Fruit fly (Drosophila melanogaster) whole organism, embryonic: Measurements from ENCODE around the gene CG32388.

Experiments used
- ATbp ChIP-seq: fragments of 200-800 bp; sonication (Bioruptor generic); optimal IDR thresholded peaks from 2 replicates; lab custom pipeline; 2017; ENCODE audit warnings: missing biosample characterization, mild to moderate bottlenecking, missing genetic modification characterization, missing genetic modification reagents
- BEAF-32 ChIP-seq: fragments of 200-800 bp; sonication (Bioruptor generic); optimal IDR thresholded peaks from 3 replicates; lab custom pipeline; 2017; ENCODE audit warnings: missing biosample characterization, missing genetic modification characterization, mild to moderate bottlenecking, moderate library complexity, missing genetic modification reagents
- Bteb2 ChIP-seq: fragments of 200-800 bp; sonication (Bioruptor generic); optimal IDR thresholded peaks from 2 replicates; lab custom pipeline; 2016; ENCODE audit warnings: missing biosample characterization, missing genetic modification characterization
- CG10321 ChIP-seq: fragments of 200-800 bp; sonication (Bioruptor generic); IDR thresholded peaks from 2 replicates; pipeline ENCODE4 v1.3.6; 2022; ENCODE audit warnings: missing biosample characterization, missing genetic modification characterization
- CG11398 ChIP-seq: fragments of 200-800 bp; sonication (Bioruptor generic); optimal IDR thresholded peaks from 2 replicates; lab custom pipeline; 2016; ENCODE audit warnings: missing biosample characterization, missing genetic modification characterization
- CG13287 ChIP-seq: fragments of 200-800 bp; sonication (Bioruptor generic); IDR thresholded peaks from 2 replicates; pipeline ENCODE4 v1.3.6; 2022; ENCODE audit warnings: missing biosample characterization, missing genetic modification characterization; ENCODE audit not compliant: partially characterized antibody
- CG2875 ChIP-seq: fragments of 200-800 bp; sonication (Bioruptor generic); optimal IDR thresholded peaks from 2 replicates; lab custom pipeline; 2017; ENCODE audit warnings: missing biosample characterization, mild to moderate bottlenecking, missing genetic modification characterization, missing genetic modification reagents
- CG30020 ChIP-seq: fragments of 200-800 bp; optimal IDR thresholded peaks from 2 replicates; lab custom pipeline; 2019; ENCODE audit warnings: missing biosample characterization, mild to moderate bottlenecking, missing genetic modification characterization, moderate library complexity
- CG34224 ChIP-seq: fragments of 200-800 bp; sonication (Bioruptor generic); IDR thresholded peaks from 3 replicates; pipeline ENCODE4 v1.3.6; 2022; ENCODE audit warnings: missing biosample characterization, missing genetic modification characterization; ENCODE audit not compliant: partially characterized antibody
- CG4360 ChIP-seq: fragments of 200-800 bp; sonication (Bioruptor generic); IDR thresholded peaks from 2 replicates; pipeline ENCODE4 v1.3.6; 2022; ENCODE audit warnings: missing biosample characterization, missing genetic modification characterization
- CG4820 ChIP-seq: fragments of 200-800 bp; sonication (Bioruptor generic); optimal IDR thresholded peaks from 3 replicates; lab custom pipeline; 2016; ENCODE audit warnings: missing biosample characterization, missing genetic modification characterization
- CG6175 ChIP-seq: fragments of 200-800 bp; sonication (Bioruptor generic); IDR thresholded peaks from 3 replicates; pipeline ENCODE4 v1.3.6; 2022; ENCODE audit warnings: missing biosample characterization, missing genetic modification characterization
- CG6791 ChIP-seq: fragments of 200-800 bp; sonication (Bioruptor generic); IDR thresholded peaks from 3 replicates; pipeline ENCODE4 v1.3.6; 2022; ENCODE audit warnings: missing biosample characterization, missing genetic modification characterization; ENCODE audit not compliant: partially characterized antibody
- CG7963 ChIP-seq: fragments of 200-800 bp; sonication (Bioruptor generic); IDR thresholded peaks from 3 replicates; pipeline ENCODE4 v1.3.6; 2022; ENCODE audit warnings: missing biosample characterization, missing genetic modification characterization; ENCODE audit not compliant: partially characterized antibody
- CG8089 ChIP-seq: fragments of 200-800 bp; sonication (Bioruptor generic); optimal IDR thresholded peaks from 3 replicates; lab custom pipeline; 2016; ENCODE audit warnings: missing biosample characterization, missing genetic modification characterization
- CG8359 ChIP-seq: fragments of 200-800 bp; sonication (Bioruptor generic); optimal IDR thresholded peaks from 2 replicates; lab custom pipeline; 2017; ENCODE audit warnings: missing biosample characterization, mild to moderate bottlenecking, missing genetic modification characterization, borderline replicate concordance
- CG8478 ChIP-seq: fragments of >200 bp; optimal IDR thresholded peaks from 2 replicates; lab custom pipeline; 2018
- CTCF ChIP-seq: fragments of 200-800 bp; sonication (Bioruptor generic); optimal IDR thresholded peaks from 2 replicates; lab custom pipeline; 2017; ENCODE audit warnings: missing biosample characterization, mild to moderate bottlenecking, missing genetic modification characterization, moderate library complexity
- Deaf1 ChIP-seq: fragments of 200-800 bp; optimal IDR thresholded peaks from 3 replicates; lab custom pipeline; 2019; ENCODE audit warnings: missing biosample characterization, mild to moderate bottlenecking, missing genetic modification characterization, moderate library complexity
- Dll ChIP-seq: fragments of 200-800 bp; sonication (Bioruptor generic); IDR thresholded peaks from 4 replicates; pipeline ENCODE4 v1.3.6; 2022; ENCODE audit warnings: missing biosample characterization, missing genetic modification characterization; ENCODE audit not compliant: partially characterized antibody
- Doc3 ChIP-seq: fragments of 200-800 bp; sonication (Bioruptor generic); IDR thresholded peaks from 3 replicates; pipeline ENCODE4 v1.3.6; 2022; ENCODE audit warnings: missing biosample characterization, missing genetic modification characterization; ENCODE audit not compliant: partially characterized antibody
- Dref ChIP-seq: fragments of 200-800 bp; sonication (Bioruptor generic); IDR thresholded peaks from 2 replicates; pipeline ENCODE4 v1.3.6; 2022; ENCODE audit warnings: missing biosample characterization, missing genetic modification characterization
- Ets65A ChIP-seq: fragments of 200-800 bp; sonication (Bioruptor generic); peaks from one replicate; lab custom pipeline; 2016; ENCODE audit warnings: missing biosample characterization, missing genetic modification characterization
- Hmr ChIP-seq: fragments of 200-800 bp; sonication (Bioruptor generic); optimal IDR thresholded peaks from 3 replicates; lab custom pipeline; 2017; ENCODE audit warnings: mild to moderate bottlenecking, missing biosample characterization, missing genetic modification reagents, missing genetic modification characterization
- Hmx ChIP-seq: fragments of 200-800 bp; sonication (Bioruptor generic); optimal IDR thresholded peaks from 2 replicates; lab custom pipeline; 2016; ENCODE audit warnings: missing biosample characterization, missing genetic modification characterization
- MBD-R2 ChIP-seq: fragments of 200-800 bp; sonication (Bioruptor generic); IDR thresholded peaks from 2 replicates; pipeline ENCODE4 v1.3.6; 2022; ENCODE audit warnings: missing biosample characterization, missing genetic modification characterization
- Med ChIP-seq: fragments of 200-800 bp; sonication (Bioruptor generic); peaks from one replicate; lab custom pipeline; 2016; ENCODE audit warnings: missing biosample characterization, missing genetic modification characterization, mild to moderate bottlenecking, inconsistent platforms, moderate library complexity
- Opbp ChIP-seq: fragments of 200-800 bp; sonication (Bioruptor generic); IDR thresholded peaks from 3 replicates; pipeline ENCODE4 v1.3.6; 2022; ENCODE audit warnings: missing biosample characterization, missing genetic modification characterization; ENCODE audit not compliant: partially characterized antibody
- Sry-β ChIP-seq: fragments of 200-800 bp; sonication (Bioruptor generic); optimal IDR thresholded peaks from 2 replicates; lab custom pipeline; 2018; ENCODE audit warnings: missing biosample characterization, mild to moderate bottlenecking, missing genetic modification characterization, moderate library complexity
- Sry-δ ChIP-seq: fragments of 200-800 bp; sonication (Bioruptor generic); optimal IDR thresholded peaks from 2 replicates; lab custom pipeline; 2016; ENCODE audit warnings: missing biosample characterization, missing genetic modification characterization
- ash1 ChIP-seq: fragments of 200-800 bp; sonication (Bioruptor generic); optimal IDR thresholded peaks from 2 replicates; lab custom pipeline; 2018; ENCODE audit warnings: missing biosample characterization, mild to moderate bottlenecking, missing genetic modification characterization
- cg ChIP-seq: fragments of 200-800 bp; sonication (Bioruptor generic); optimal IDR thresholded peaks from 3 replicates; lab custom pipeline; 2019; ENCODE audit warnings: missing biosample characterization, mild to moderate bottlenecking, missing genetic modification characterization, moderate library complexity
- chinmo ChIP-seq: fragments of 200-800 bp; sonication (Bioruptor generic); IDR thresholded peaks from 4 replicates; pipeline ENCODE4 v1.3.6; 2022; ENCODE audit warnings: missing biosample characterization, missing genetic modification characterization; ENCODE audit not compliant: partially characterized antibody
- hbn ChIP-seq: fragments of 200-800 bp; sonication (Bioruptor generic); IDR thresholded peaks from 2 replicates; pipeline ENCODE4 v1.3.6; 2022; ENCODE audit warnings: missing biosample characterization, missing genetic modification characterization; ENCODE audit not compliant: partially characterized antibody
- hkb ChIP-seq, 2 experiments: fragments of 200-800 bp in 1 of 2; fragments of >200 bp in 1 of 2; sonication (Bioruptor generic) in 1 of 2; IDR thresholded peaks in 1 of 2; optimal IDR thresholded peaks in 1 of 2; 2 replicates each; pipeline versions ENCODE4 v1.3.6 to Lab custom; 2017 to 2022; ENCODE audit warnings: missing biosample characterization in 1 of 2, missing genetic modification characterization in 1 of 2
- odd ChIP-seq: fragments of 200-800 bp; sonication (Bioruptor generic); optimal IDR thresholded peaks from 2 replicates; lab custom pipeline; 2017; ENCODE audit warnings: missing biosample characterization, mild to moderate bottlenecking, missing genetic modification characterization
- pho ChIP-seq: fragments of 200-800 bp; sonication (Bioruptor generic); optimal IDR thresholded peaks from 2 replicates; lab custom pipeline; 2016; ENCODE audit warnings: missing biosample characterization, missing genetic modification characterization
- repo ChIP-seq: fragments of 200-800 bp; sonication (Bioruptor generic); optimal IDR thresholded peaks from 2 replicates; lab custom pipeline; 2016; ENCODE audit warnings: missing biosample characterization, missing genetic modification characterization
- sd ChIP-seq: fragments of 200-800 bp; sonication (Bioruptor generic); optimal IDR thresholded peaks from 3 replicates; lab custom pipeline; 2018; ENCODE audit warnings: missing biosample characterization, mild to moderate bottlenecking, missing genetic modification characterization, moderate library complexity
- sens ChIP-seq: fragments of 200-800 bp; sonication (Bioruptor generic); peaks from one replicate; lab custom pipeline; 2016; ENCODE audit warnings: missing biosample characterization, missing genetic modification characterization
- sr ChIP-seq: fragments of 200-800 bp; sonication (Bioruptor generic); IDR thresholded peaks from 3 replicates; pipeline ENCODE4 v1.3.6; 2022; ENCODE audit warnings: missing biosample characterization, missing genetic modification characterization
- stwl ChIP-seq: fragments of 200-800 bp; sonication (Bioruptor generic); optimal IDR thresholded peaks from 3 replicates; lab custom pipeline; 2018; ENCODE audit warnings: missing biosample characterization, mild to moderate bottlenecking, missing genetic modification characterization, moderate library complexity
- ttk ChIP-seq: fragments of 200-800 bp; sonication (Bioruptor generic); IDR thresholded peaks from 2 replicates; pipeline ENCODE4 v2.1.2; 2022; ENCODE audit warnings: missing biosample characterization, missing genetic modification characterization
- unc-4 ChIP-seq: fragments of 200-800 bp; sonication (Bioruptor generic); IDR thresholded peaks from 2 replicates; pipeline ENCODE4 v1.3.6; 2022; ENCODE audit warnings: missing biosample characterization, missing genetic modification characterization; ENCODE audit not compliant: partially characterized antibody
- wek ChIP-seq: fragments of 200-800 bp; sonication (Bioruptor generic); optimal IDR thresholded peaks from 3 replicates; lab custom pipeline; 2018; ENCODE audit warnings: missing biosample characterization, mild to moderate bottlenecking, missing genetic modification characterization, moderate library complexity
- wor ChIP-seq: fragments of 200-800 bp; sonication (Bioruptor generic); IDR thresholded peaks from 2 replicates; pipeline ENCODE4 v1.3.6; 2022; ENCODE audit warnings: missing biosample characterization, missing genetic modification characterization
- zen2 ChIP-seq: fragments of 200-800 bp; sonication (Bioruptor generic); IDR thresholded peaks from 3 replicates; pipeline ENCODE4 v1.3.6; 2022; ENCODE audit warnings: missing biosample characterization, missing genetic modification characterization; ENCODE audit not compliant: partially characterized antibody

Gene CG32388

dm6 chr3L:6942831-6943114, 41.6 kb downstream of the CG32388 start, which contains the start of gene tow (continued):
- TF ChIP-seq wor (GFP tag; lab: Robert Waterston, UW) (no peak), CG2875 (GFP tag; lab: Kevin White, UChicago) (no peak), CG8089 (GFP tag; lab: Kevin White, UChicago) (no peak), sd (tag; lab: Kevin White, UChicago) (peak; percentile 76), Bteb2 (GFP tag; lab: Kevin White, UChicago) (no peak), chinmo (peak; percentile 69; the same call in 1 of the 4 replicates), CG6175 (GFP tag; lab: Robert Waterston, UW) (0 out of 3 replicates have a peak, but pooled peaks have one; percentile 21), CG7963 (no peak), Hmx (GFP tag; lab: Kevin White, UChicago) (no peak)

- TF ChIP-seq CG34224 (GFP tag; lab: Robert Waterston, UW) (peak; percentile 60), hkb (optimal IDR thresholded peaks at IDR 0.05; lab: Kevin White, UChicago) (no peak), hkb (GFP tag; IDR thresholded peaks at IDR 0.05; lab: Robert Waterston, UW) (0 out of 2 replicates have a peak, but pooled peaks have one; percentile 14), CTCF (peak; percentile 92), BEAF-32 (peak; percentile 41), CG4360 (GFP tag; lab: Robert Waterston, UW) (no peak), CG10321 (no peak), Hmr (GFP tag; lab: Kevin White, UChicago) (peak; percentile 37), unc-4 (GFP tag; lab: Robert Waterston, UW) (peak; percentile 57), CG8359 (GFP tag; lab: Kevin White, UChicago) (no peak), ATbp (GFP tag; lab: Kevin White, UChicago) (no peak), sd (tag; lab: Kevin White, UChicago) (peak; percentile 75), Opbp (GFP tag; lab: Robert Waterston, UW) (peak; percentile 43; the same call in 2 of the 3 replicates), Doc3 (peak; percentile 34; the same call in 2 of the 3 replicates), CG6791 (0 out of 3 replicates have a peak, but pooled peaks have one; percentile 14), CG8478 (lab: Kevin White, UChicago) (peak; percentile 1), Med (GFP tag; lab: Kevin White, UChicago) (peak; percentile 51), CG4820 (no peak), CG30020 (tag; lab: Kevin White, UChicago) (no peak), Deaf1 (peak; percentile 20), odd (no peak), Dll (GFP tag; lab: Robert Waterston, UW) (peak; percentile 68; the same call in 3 of the 4 replicates), stwl (peak; percentile 33), CG13287 (peak; percentile 77), CG11398 (peak; percentile 5), wek (GFP tag; lab: Kevin White, UChicago) (no peak), ttk (GFP tag; lab: Robert Waterston, UW) (peak; percentile 68; the same call in 1 of the 2 replicates), sr (GFP tag; lab: Robert Waterston, UW) (peak; percentile 45; the same call in 1 of the 3 replicates), pho (GFP tag; lab: Kevin White, UChicago) (no peak), MBD-R2 (0 out of 2 replicates have a peak, but pooled peaks have one; percentile 39), cg (GFP tag; lab: Kevin White, UChicago) (peak; percentile 13), repo (GFP tag; lab: Kevin White, UChicago) (no peak), Sry-δ (GFP tag; lab: Kevin White, UChicago) (peak; percentile 7), sens (GFP tag; lab: Kevin White, UChicago) (no peak), Ets65A (GFP tag; lab: Kevin White, UChicago) (peak; percentile 34), ash1 (no peak), Sry-β (no peak), Dref (GFP tag; lab: Robert Waterston, UW) (peak; percentile 63), zen2 (GFP tag; lab: Robert Waterston, UW) (peak; percentile 20; the same call in 1 of the 3 replicates), hbn (GFP tag; lab: Robert Waterston, UW) (peak; percentile 37; the same call in 1 of the 2 replicates)
These were observed 42.1 kb downstream of the CG32388 start for dm6 chr3L:6942103-6942830.
